Fruit fly (Drosophila melanogaster) whole organism, embryonic: ENCODE data around the gene CG34260.
A peak's percentile ranks its signal among the peaks of the same experiment; 100 is the strongest.

Experiments
- Adf1 ChIP-seq: fragments of 200-800 bp; sonication (Bioruptor generic); IDR thresholded peaks from 2 replicates; pipeline ENCODE4 v1.3.6; 2022; ENCODE audit warnings: missing biosample characterization, missing genetic modification characterization
- B-H2 ChIP-seq: fragments of 200-800 bp; sonication (Bioruptor generic); optimal IDR thresholded peaks from 2 replicates; lab custom pipeline; 2018; ENCODE audit warnings: missing biosample characterization, mild to moderate bottlenecking, missing genetic modification characterization
- Bdp1 ChIP-seq: fragments of 200-800 bp; sonication (Bioruptor generic); optimal IDR thresholded peaks from 3 replicates; lab custom pipeline; 2016; ENCODE audit warnings: missing biosample characterization, missing genetic modification characterization
- Bgb ChIP-seq: fragments of 200-800 bp; sonication (Bioruptor generic); IDR thresholded peaks from 2 replicates; pipeline ENCODE4 v1.3.6; 2022; ENCODE audit warnings: missing biosample characterization, missing genetic modification characterization; ENCODE audit not compliant: partially characterized antibody
- Blimp-1 ChIP-seq: fragments of 200-800 bp; sonication (Bioruptor generic); optimal IDR thresholded peaks from 3 replicates; lab custom pipeline; 2018; ENCODE audit warnings: missing biosample characterization, missing genetic modification characterization, mild to moderate bottlenecking, moderate library complexity, missing genetic modification reagents
- CG10565 ChIP-seq: fragments of 200-800 bp; sonication (Bioruptor generic); optimal IDR thresholded peaks from 3 replicates; lab custom pipeline; 2016; ENCODE audit warnings: missing biosample characterization, mild to moderate bottlenecking, missing genetic modification characterization
- CG11085 ChIP-seq: fragments of 200-800 bp; sonication (Bioruptor generic); IDR thresholded peaks from 2 replicates; pipeline ENCODE4 v1.3.6; 2022; ENCODE audit warnings: missing biosample characterization, missing genetic modification characterization
- CG11456 ChIP-seq: fragments of 200-800 bp; sonication (Bioruptor generic); IDR thresholded peaks from 3 replicates; pipeline ENCODE4 v1.3.6; 2022; ENCODE audit warnings: missing biosample characterization, missing genetic modification characterization
- CG13775 ChIP-seq: fragments of 200-800 bp; sonication (Bioruptor generic); optimal IDR thresholded peaks from 3 replicates; lab custom pipeline; 2017; ENCODE audit warnings: missing biosample characterization, mild to moderate bottlenecking, missing genetic modification characterization
- CG14441 ChIP-seq: fragments of 200-800 bp; sonication (Bioruptor generic); IDR thresholded peaks from 2 replicates; pipeline ENCODE4 v1.3.6; 2022; ENCODE audit warnings: missing biosample characterization, missing genetic modification characterization
- CG14667 ChIP-seq: fragments of 200-800 bp; sonication (Bioruptor generic); IDR thresholded peaks from 2 replicates; pipeline ENCODE4 v1.3.6; 2022; ENCODE audit warnings: missing biosample characterization, missing genetic modification characterization
- CG17361 ChIP-seq: fragments of 200-800 bp; sonication (Bioruptor generic); IDR thresholded peaks from 3 replicates; pipeline ENCODE4 v1.3.6; 2022; ENCODE audit warnings: missing biosample characterization, missing genetic modification characterization
- CG18476 ChIP-seq: fragments of 200-800 bp; sonication (Bioruptor generic); optimal IDR thresholded peaks from 2 replicates; lab custom pipeline; 2016; ENCODE audit warnings: missing biosample characterization, mild to moderate bottlenecking, missing genetic modification characterization
- CG2678 ChIP-seq: fragments of 200-800 bp; sonication (Bioruptor generic); optimal IDR thresholded peaks from 3 replicates; lab custom pipeline; 2019; ENCODE audit warnings: missing biosample characterization, mild to moderate bottlenecking, missing genetic modification characterization, moderate library complexity
- CG30020 ChIP-seq: fragments of 200-800 bp; optimal IDR thresholded peaks from 2 replicates; lab custom pipeline; 2019; ENCODE audit warnings: missing biosample characterization, mild to moderate bottlenecking, missing genetic modification characterization, moderate library complexity
- CG3163 ChIP-seq: fragments of 200-800 bp; sonication (Bioruptor generic); optimal IDR thresholded peaks from 3 replicates; lab custom pipeline; 2016; ENCODE audit warnings: missing biosample characterization, missing genetic modification characterization
- CG3407 ChIP-seq: fragments of 200-800 bp; sonication (Bioruptor generic); optimal IDR thresholded peaks from 2 replicates; lab custom pipeline; 2018; ENCODE audit warnings: missing biosample characterization, mild to moderate bottlenecking, missing genetic modification characterization
- CG43689 ChIP-seq: fragments of 200-800 bp; sonication (Bioruptor generic); IDR thresholded peaks from 2 replicates; pipeline ENCODE4 v1.3.6; 2022; ENCODE audit warnings: missing biosample characterization, missing genetic modification characterization
- CG6254 ChIP-seq: fragments of 200-800 bp; sonication (Bioruptor generic); optimal IDR thresholded peaks from 3 replicates; lab custom pipeline; 2017; ENCODE audit warnings: mild to moderate bottlenecking, missing biosample characterization, missing genetic modification reagents, missing genetic modification characterization
- CG6654 ChIP-seq: fragments of 200-800 bp; sonication (Bioruptor generic); optimal IDR thresholded peaks from 2 replicates; lab custom pipeline; 2017; ENCODE audit warnings: missing biosample characterization, mild to moderate bottlenecking, missing genetic modification characterization
- CG7357 ChIP-seq: fragments of 200-800 bp; sonication (Bioruptor generic); IDR thresholded peaks from 3 replicates; pipeline ENCODE4 v1.3.6; 2022; ENCODE audit warnings: missing biosample characterization, missing genetic modification characterization
- CG9932 ChIP-seq: fragments of 200-800 bp; sonication (Bioruptor generic); IDR thresholded peaks from 2 replicates; pipeline ENCODE4 v1.3.6; 2022; ENCODE audit warnings: missing biosample characterization, missing genetic modification characterization
- CoRest ChIP-seq: fragments of 200-800 bp; sonication (Bioruptor generic); optimal IDR thresholded peaks from 3 replicates; lab custom pipeline; 2018; ENCODE audit warnings: missing biosample characterization, mild to moderate bottlenecking, missing genetic modification characterization, moderate library complexity
- Dad ChIP-seq: fragments of 200-800 bp; sonication (Bioruptor generic); optimal IDR thresholded peaks from 3 replicates; lab custom pipeline; 2016; ENCODE audit warnings: missing biosample characterization, missing genetic modification characterization
- H2.0 ChIP-seq: fragments of 200-800 bp; sonication (Bioruptor generic); IDR thresholded peaks from 2 replicates; pipeline ENCODE4 v1.3.6; 2022; ENCODE audit warnings: missing biosample characterization, missing genetic modification characterization
- HLH3B ChIP-seq: fragments of 200-800 bp; sonication (Bioruptor generic); IDR thresholded peaks from 2 replicates; pipeline ENCODE4 v1.3.6; 2022; ENCODE audit warnings: missing biosample characterization, missing genetic modification characterization
- HLH54F ChIP-seq: fragments of 200-800 bp; sonication (Bioruptor generic); optimal IDR thresholded peaks from 3 replicates; lab custom pipeline; 2016; ENCODE audit warnings: missing biosample characterization, missing genetic modification characterization
- HmgD ChIP-seq: fragments of 200-800 bp; sonication (Bioruptor generic); optimal IDR thresholded peaks from 3 replicates; lab custom pipeline; 2016; ENCODE audit warnings: missing biosample characterization, missing genetic modification characterization
- Hr39 ChIP-seq: fragments of >200 bp; optimal IDR thresholded peaks from 2 replicates; lab custom pipeline; 2017
- Hr51 ChIP-seq, 2 experiments: fragments of 200-800 bp; sonication (Bioruptor generic); optimal IDR thresholded peaks; 2 replicates in 1 of 2; 3 replicates in 1 of 2; lab custom pipeline; 2016 to 2018; ENCODE audit warnings: missing biosample characterization in 2 of 2, missing genetic modification characterization in 2 of 2, mild to moderate bottlenecking in 1 of 2, moderate library complexity in 1 of 2
- Lpt ChIP-seq: fragments of >200 bp; optimal IDR thresholded peaks from 2 replicates; lab custom pipeline; 2018; ENCODE audit warnings: missing biosample characterization, missing genetic modification characterization
- Mad ChIP-seq: fragments of 200-800 bp; sonication (Bioruptor generic); optimal IDR thresholded peaks from 2 replicates; lab custom pipeline; 2016; ENCODE audit warnings: missing biosample characterization, missing genetic modification characterization
- NFAT ChIP-seq: fragments of 200-800 bp; sonication (Bioruptor generic); IDR thresholded peaks from 2 replicates; pipeline ENCODE4 v1.3.6; 2022; ENCODE audit warnings: missing biosample characterization, missing genetic modification characterization
- bsh ChIP-seq, 2 experiments: fragments of 200-800 bp; sonication (Bioruptor generic); optimal IDR thresholded peaks; 2 replicates each; lab custom pipeline; 2017 to 2018; ENCODE audit warnings: mild to moderate bottlenecking in 2 of 2, missing biosample characterization in 2 of 2, missing genetic modification characterization in 2 of 2, moderate library complexity in 1 of 2
- cato ChIP-seq: fragments of 200-800 bp; sonication (Bioruptor generic); optimal IDR thresholded peaks from 2 replicates; lab custom pipeline; 2016; ENCODE audit warnings: missing biosample characterization, missing genetic modification characterization, borderline replicate concordance
- croc ChIP-seq: fragments of 200-800 bp; sonication (Bioruptor generic); conservative IDR thresholded peaks from 3 replicates; pipeline ENCODE4 v1.3.6; 2022; ENCODE audit warnings: missing biosample characterization, missing genetic modification characterization
- crol ChIP-seq: fragments of 200-800 bp; sonication (Bioruptor generic); IDR thresholded peaks from 2 replicates; pipeline ENCODE4 v1.3.6; 2022; ENCODE audit warnings: missing biosample characterization, missing genetic modification characterization
- dan ChIP-seq: fragments of 200-800 bp; sonication (Bioruptor generic); IDR thresholded peaks from 2 replicates; pipeline ENCODE4 v1.3.6; 2022; ENCODE audit warnings: missing biosample characterization, missing genetic modification characterization
- en ChIP-seq: fragments of 200-800 bp; sonication (Bioruptor generic); optimal IDR thresholded peaks from 2 replicates; lab custom pipeline; 2016; ENCODE audit warnings: missing biosample characterization, missing genetic modification characterization
- eve ChIP-seq, 2 experiments: fragments of >200 bp; optimal IDR thresholded peaks; 2 replicates each; lab custom pipeline; 2017; ENCODE audit warnings: missing biosample characterization in 2 of 2, missing genetic modification characterization in 2 of 2
- ftz-f1 ChIP-seq: fragments of 200-800 bp; sonication (Bioruptor generic); optimal IDR thresholded peaks from 2 replicates; lab custom pipeline; 2016; ENCODE audit warnings: missing biosample characterization, missing genetic modification characterization
- luna ChIP-seq: fragments of 200-800 bp; sonication (Bioruptor generic); optimal IDR thresholded peaks from 2 replicates; lab custom pipeline; 2016; ENCODE audit warnings: missing biosample characterization, missing genetic modification characterization
- mirr ChIP-seq: fragments of 200-800 bp; sonication (Bioruptor generic); optimal IDR thresholded peaks from 3 replicates; lab custom pipeline; 2018; ENCODE audit warnings: missing biosample characterization, mild to moderate bottlenecking, missing genetic modification characterization
- odd ChIP-seq: fragments of 200-800 bp; sonication (Bioruptor generic); optimal IDR thresholded peaks from 2 replicates; lab custom pipeline; 2017; ENCODE audit warnings: missing biosample characterization, mild to moderate bottlenecking, missing genetic modification characterization
- phol ChIP-seq: fragments of 200-800 bp; sonication (Bioruptor generic); optimal IDR thresholded peaks from 3 replicates; lab custom pipeline; 2018; ENCODE audit warnings: missing biosample characterization, mild to moderate bottlenecking, missing genetic modification characterization, moderate library complexity
- ranshi ChIP-seq: fragments of 200-800 bp; sonication (Bioruptor generic); IDR thresholded peaks from 2 replicates; pipeline ENCODE4 v1.3.6; 2022; ENCODE audit warnings: missing biosample characterization, missing genetic modification characterization
- sens ChIP-seq: fragments of 200-800 bp; sonication (Bioruptor generic); peaks from one replicate; lab custom pipeline; 2016; ENCODE audit warnings: missing biosample characterization, missing genetic modification characterization
- tap ChIP-seq: fragments of 200-800 bp; optimal IDR thresholded peaks from 3 replicates; lab custom pipeline; 2019; ENCODE audit warnings: missing biosample characterization, mild to moderate bottlenecking, missing genetic modification characterization, moderate library complexity
- tio ChIP-seq: fragments of 200-800 bp; sonication (Bioruptor generic); optimal IDR thresholded peaks from 2 replicates; lab custom pipeline; 2017; ENCODE audit warnings: missing biosample characterization, missing genetic modification characterization, inconsistent platforms
- ttk ChIP-seq: fragments of 200-800 bp; sonication (Bioruptor generic); IDR thresholded peaks from 2 replicates; pipeline ENCODE4 v2.1.2; 2022; ENCODE audit warnings: missing biosample characterization, missing genetic modification characterization
- twi ChIP-seq: fragments of 200-800 bp; optimal IDR thresholded peaks from 2 replicates; lab custom pipeline; 2019; ENCODE audit warnings: missing biosample characterization, mild to moderate bottlenecking, missing genetic modification characterization, moderate library complexity
- zen ChIP-seq: fragments of 200-800 bp; sonication (Bioruptor generic); optimal IDR thresholded peaks from 3 replicates; lab custom pipeline; 2018; ENCODE audit warnings: missing biosample characterization, mild to moderate bottlenecking, missing genetic modification characterization, moderate library complexity

The CG34260 gene

dm6 chr3L:20711397-20711796, 2.5 kb upstream of the CG34260 start (continued):
- TF ChIP-seq en (GFP tag; lab: Kevin White, UChicago) (peak; percentile 57), odd (GFP tag; lab: Kevin White, UChicago) (peak; percentile 43), CG2678 (tag; lab: Kevin White, UChicago) (peak; percentile 46), eve (GFP tag; optimal IDR thresholded peaks at IDR 0.05; lab: Kevin White, UChicago) (peak in 1 of 2 experiments; percentile 73), tio (GFP tag; lab: Kevin White, UChicago) (peak; percentile 26), Hr39 (lab: Kevin White, UChicago) (no peak), crol (no peak), CG6654 (GFP tag; lab: Kevin White, UChicago) (peak; percentile 35), croc (GFP tag; lab: Robert Waterston, UW) (peak; percentile 36; the same call in 1 of the 3 replicates), sens (GFP tag; lab: Kevin White, UChicago) (peak; percentile 92), Hr51 (GFP tag; optimal IDR thresholded peaks at IDR 0.05; lab: Kevin White, UChicago) (peak; percentile 41 to 65), CG10565 (peak; percentile 43), HLH3B (peak; percentile 40), cato (GFP tag; lab: Kevin White, UChicago) (peak; percentile 17), CG7357 (GFP tag; lab: Robert Waterston, UW) (no peak), B-H2 (GFP tag; lab: Kevin White, UChicago) (peak; percentile 45), CG18476 (peak; percentile 7), tap (tag; lab: Kevin White, UChicago) (no peak), zen (tag; lab: Kevin White, UChicago) (peak; percentile 54), luna (GFP tag; lab: Kevin White, UChicago) (no peak), H2.0 (peak; percentile 30; the same call in 1 of the 2 replicates), Dad (peak; percentile 51), NFAT (GFP tag; lab: Robert Waterston, UW) (peak; percentile 54; the same call in 1 of the 2 replicates), Blimp-1 (GFP tag; lab: Kevin White, UChicago) (peak; percentile 49), CG9932 (GFP tag; lab: Robert Waterston, UW) (peak; percentile 60), HLH54F (GFP tag; lab: Kevin White, UChicago) (peak; percentile 41), CoRest (peak; percentile 61), CG14667 (GFP tag; lab: Robert Waterston, UW) (no peak), CG11085 (GFP tag; lab: Robert Waterston, UW) (peak; percentile 59), Bgb (peak; percentile 79), mirr (GFP tag; lab: Kevin White, UChicago) (peak; percentile 2), HmgD (GFP tag; lab: Kevin White, UChicago) (peak; percentile 22), CG3163 (GFP tag; lab: Kevin White, UChicago) (peak; percentile 16), ranshi (GFP tag; lab: Robert Waterston, UW) (no peak), dan (GFP tag; lab: Robert Waterston, UW) (no peak), Bdp1 (peak; percentile 24), CG11456 (GFP tag; lab: Robert Waterston, UW) (peak; percentile 74; the same call in 2 of the 3 replicates), twi (tag; lab: Kevin White, UChicago) (peak; percentile 40), ttk (GFP tag; lab: Robert Waterston, UW) (no peak), Mad (peak; percentile 70), CG3407 (GFP tag; lab: Kevin White, UChicago) (peak; percentile 56), CG17361 (GFP tag; lab: Robert Waterston, UW) (peak; percentile 41; the same call in 1 of the 3 replicates), CG30020 (tag; lab: Kevin White, UChicago) (no peak), Adf1 (GFP tag; lab: Robert Waterston, UW) (no peak), phol (tag; lab: Kevin White, UChicago) (peak; percentile 67), CG13775 (GFP tag; lab: Kevin White, UChicago) (peak; percentile 52), CG43689 (GFP tag; lab: Robert Waterston, UW) (no peak), CG14441 (GFP tag; lab: Robert Waterston, UW) (peak; percentile 56), CG6254 (GFP tag; lab: Kevin White, UChicago) (peak; percentile 60), Lpt (GFP tag; lab: Kevin White, UChicago) (peak; percentile 45), bsh (GFP tag; optimal IDR thresholded peaks at IDR 0.05; lab: Kevin White, UChicago) (peak in 1 of 2 experiments; percentile 69), ftz-f1 (GFP tag; lab: Kevin White, UChicago) (no peak)
